Worm (Caenorhabditis elegans) whole organism, L1 larva: ENCODE measurements around the gene cyp-13A12.

Experiments used
- dpl-1 ChIP-seq, 3 experiments: fragments of 150-350 bp in 2 of 3; sonication (generic microtip) in 1 of 3; optimal IDR thresholded peaks; 2 replicates each; lab custom pipeline; 2014 to 2017; ENCODE audit warnings: missing biosample characterization in 3 of 3, missing genetic modification characterization in 3 of 3, missing genetic modification reagents in 3 of 3
- nhr-19 ChIP-seq: fragments of 200-800 bp; sonication (Bioruptor generic); conservative IDR thresholded peaks from 2 replicates; pipeline ENCODE4 v1.3.6; 2022; ENCODE audit warnings: missing genetic modification characterization, missing compliant biosample characterization
- nhr-237 ChIP-seq: fragments of 150-350 bp; optimal IDR thresholded peaks from 2 replicates; lab custom pipeline; 2014; ENCODE audit warnings: missing biosample characterization, missing genetic modification characterization
- tbx-2 ChIP-seq: sonication (generic microtip); optimal IDR thresholded peaks from 2 replicates; lab custom pipeline; 2016; ENCODE audit warnings: missing genetic modification characterization, missing compliant biosample characterization

DNA sequence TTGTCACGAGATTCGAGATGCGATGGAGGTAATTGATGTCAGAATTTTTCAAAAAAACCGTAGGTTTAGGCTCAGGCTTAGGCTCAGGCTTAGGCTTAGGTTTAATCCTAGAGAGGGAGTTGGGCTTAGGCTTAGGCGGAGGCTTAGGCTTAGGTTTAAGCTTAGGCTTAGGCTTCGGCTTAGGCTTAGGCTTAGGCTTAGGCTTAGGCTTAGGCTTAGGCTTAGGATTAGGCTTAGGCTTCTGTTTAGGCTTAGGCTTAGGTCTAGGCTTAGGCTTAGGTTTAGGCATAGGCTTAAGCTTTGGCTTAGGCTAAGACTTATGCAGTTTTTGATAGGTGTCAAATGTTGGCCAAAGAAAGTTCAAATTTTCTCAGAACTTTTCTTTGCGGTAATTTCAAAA lies 20.0 kb upstream of the cyp-13A12 start:
- no peak for TF ChIP-seq tbx-2
- no peak for TF ChIP-seq nhr-19 (GFP tag; lab: Robert Waterston, UW)
- no peak for TF ChIP-seq dpl-1 (GFP tag; optimal IDR thresholded peaks at IDR 0.05; lab: Kevin White, UChicago)
- TF ChIP-seq nhr-237 (tag; lab: Kevin White, UChicago), result no peak
